Worm (Caenorhabditis elegans) whole organism, early embryonic: ENCODE data around the gene R13D7.2.

ENCODE experiments used
- B0310.2 ChIP-seq: sonication (generic microtip); optimal IDR thresholded peaks from 2 replicates; lab custom pipeline; 2016; ENCODE audit warnings: mild to moderate bottlenecking, missing genetic modification characterization, missing compliant biosample characterization
- F13C5.2 ChIP-seq: sonication (generic microtip); optimal IDR thresholded peaks from 2 replicates; lab custom pipeline; 2017; ENCODE audit warnings: mild to moderate bottlenecking, missing genetic modification characterization, inconsistent platforms, missing compliant biosample characterization
- ama-1 ChIP-seq: fragments of 150-350 bp; optimal IDR thresholded peaks from 2 replicates; lab custom pipeline; 2014
- ets-7 ChIP-seq: sonication (generic microtip); optimal IDR thresholded peaks from 2 replicates; lab custom pipeline; 2016; ENCODE audit warnings: missing genotype, missing genetic modification characterization, missing compliant biosample characterization
- flt-1 ChIP-seq: fragments of 200-800 bp; sonication (Bioruptor generic); IDR thresholded peaks from 2 replicates; pipeline ENCODE4 v1.3.6; 2022; ENCODE audit warnings: missing genetic modification characterization, missing compliant biosample characterization
- scrt-1 ChIP-seq: fragments of 200-800 bp; sonication (Bioruptor generic); IDR thresholded peaks from 2 replicates; pipeline ENCODE4 v1.3.6; 2022; ENCODE audit warnings: missing genetic modification characterization, missing compliant biosample characterization

- no peak for TF ChIP-seq ama-1 (lab: Kevin White, UChicago)
- TF ChIP-seq flt-1 (GFP tag; lab: Robert Waterston, UW), result no peak
- TF ChIP-seq scrt-1 (GFP tag; lab: Robert Waterston, UW), result no peak
- no peak for TF ChIP-seq B0310.2
- TF ChIP-seq F13C5.2 (tag; lab: Kevin White, UChicago), result no peak
- TF ChIP-seq ets-7 (tag; lab: Kevin White, UChicago), result no peak
Observed at ce11 chrV:7386052-7386573, 23.6 kb upstream of the R13D7.2 start, which contains the start of gene srp-6.
